Worm (Caenorhabditis elegans): ENCODE data around the gene cav-2.
A peak's percentile ranks its signal among the peaks of the same experiment; 100 is the strongest.

Gene cav-2

ce11 chrV:13593083-13593482, 36.2 kb downstream of the cav-2 start, which contains the start of gene F53F4.4:
F53F4.4 (plus strand) TSS chrV:13593383.
- TF ChIP-seq mab-9 (GFP tag; IDR thresholded peaks at IDR 0.05), result no peak
- TF ChIP-seq efl-1 (optimal IDR thresholded peaks at IDR 0.05), result no peak
- peak in 1 of 2 experiments; percentile 67 for TF ChIP-seq efl-1 (GFP tag; optimal IDR thresholded peaks at IDR 0.05 in 1 of 2)
- TF ChIP-seq blmp-1 (tag; optimal IDR thresholded peaks at IDR 0.05), result peak; percentile 59

ce11 chrV:13598370-13598769, 41.5 kb downstream of the cav-2 start:
- TF ChIP-seq sox-4 (tag; optimal IDR thresholded peaks at IDR 0.05) (no peak), ets-5 (GFP tag; IDR thresholded peaks at IDR 0.05) (no peak), nhr-47 (tag; optimal IDR thresholded peaks at IDR 0.05) (no peak), lin-14 (GFP tag; optimal IDR thresholded peaks at IDR 0.05) (no peak), nhr-19 (GFP tag; conservative IDR thresholded peaks at IDR 0.05) (no peak)

- TF ChIP-seq blmp-1 (tag; optimal IDR thresholded peaks at IDR 0.05) (peak; percentile 10), efl-1 (optimal IDR thresholded peaks at IDR 0.05) (no peak), efl-1 (GFP tag; optimal IDR thresholded peaks at IDR 0.05 in 1 of 2) (peak in 1 of 2 experiments; percentile 53), vab-15 (tag; optimal IDR thresholded peaks at IDR 0.05) (no peak), lin-14 (GFP tag; optimal IDR thresholded peaks at IDR 0.05) (no peak), fkh-8 (tag; optimal IDR thresholded peaks at IDR 0.05) (no peak)
Measured at ce11 chrV:13600882-13601281, 44.0 kb downstream of the cav-2 start, which contains the start of gene rdy-2. rdy-2 (minus strand) TSS chrV:13600982.

- TF ChIP-seq nhr-84 (tag; optimal IDR thresholded peaks at IDR 0.05), result no peak
- TF ChIP-seq blmp-1 (tag; optimal IDR thresholded peaks at IDR 0.05), result peak; percentile 23
Measured at ce11 chrV:13606651-13607242, 49.8 kb downstream of the cav-2 start, which contains the start of gene fmo-4. fmo-4 (minus strand) TSS chrV:13606701.

ce11 chrV:13608486-13608885, 51.6 kb downstream of the cav-2 start:
- TF ChIP-seq nhr-47 (tag; optimal IDR thresholded peaks at IDR 0.05), result no peak
- TF ChIP-seq lir-3 (tag; optimal IDR thresholded peaks at IDR 0.05; ENCODE audit: poor library complexity), result no peak
- peak in 1 of 2 experiments; percentile 42 for TF ChIP-seq lin-35 (GFP tag; optimal IDR thresholded peaks at IDR 0.05)
- no peak for TF ChIP-seq aha-1 (tag; optimal IDR thresholded peaks at IDR 0.05)
- TF ChIP-seq nhr-19 (GFP tag; conservative IDR thresholded peaks at IDR 0.05), result peak; percentile 20; the same call in 1 of the 2 replicates
- TF ChIP-seq ama-1 (optimal IDR thresholded peaks at IDR 0.05), result no peak
- peak; percentile 44 for TF ChIP-seq nhr-71 (tag; optimal IDR thresholded peaks at IDR 0.05)
- no peak for TF ChIP-seq dsc-1 (tag; optimal IDR thresholded peaks at IDR 0.05)
- no peak for TF ChIP-seq pag-3 (tag; optimal IDR thresholded peaks at IDR 0.05; ENCODE audit: borderline replicate concordance, insufficient read depth)
- no peak for TF ChIP-seq mep-1 (tag; optimal IDR thresholded peaks at IDR 0.05)
- TF ChIP-seq ets-5 (GFP tag; IDR thresholded peaks at IDR 0.05), result no peak
- no peak for TF ChIP-seq unc-98 (GFP tag; IDR thresholded peaks at IDR 0.05)
- TF ChIP-seq blmp-1 (tag; optimal IDR thresholded peaks at IDR 0.05), result peak; percentile 81
- no peak for TF ChIP-seq ceh-63 (GFP tag; optimal IDR thresholded peaks at IDR 0.05)
- TF ChIP-seq tbx-2 (tag; optimal IDR thresholded peaks at IDR 0.05), result peak; percentile 33
- peak; percentile 15 for TF ChIP-seq nhr-90 (tag; optimal IDR thresholded peaks at IDR 0.05; ENCODE audit: poor library complexity)
- peak; percentile 46 for TF ChIP-seq snu-23 (GFP tag; optimal IDR thresholded peaks at IDR 0.05)
- TF ChIP-seq fkh-4 (tag; optimal IDR thresholded peaks at IDR 0.05; ENCODE audit: borderline replicate concordance), result no peak
- TF ChIP-seq pax-3 (tag; optimal IDR thresholded peaks at IDR 0.05), result no peak
- no peak for TF ChIP-seq zip-4 (GFP tag; optimal IDR thresholded peaks at IDR 0.05)
- no peak for TF ChIP-seq mdl-1 (tag; optimal IDR thresholded peaks at IDR 0.05)
- peak; percentile 45 for TF ChIP-seq vab-15 (tag; optimal IDR thresholded peaks at IDR 0.05)
- TF ChIP-seq nhr-85 (tag), result peak; percentile 92
- TF ChIP-seq swsn-7 (tag; optimal IDR thresholded peaks at IDR 0.05), result no peak
- peak in 2 of 6 experiments; percentile 35 to 82 for TF ChIP-seq elt-3 (tag; optimal IDR thresholded peaks at IDR 0.05)
- TF ChIP-seq nhr-20 (tag; optimal IDR thresholded peaks at IDR 0.05), result peak; percentile 62
- no peak for TF ChIP-seq C04F5.9 (tag; optimal IDR thresholded peaks at IDR 0.05)

Measured in whole organism, L1 larva.